Worm (Caenorhabditis elegans) whole organism, L3 larva: Measurements from ENCODE around the gene sgk-1.
"Not testable (repeated sequence)": the region's sequence is repeated elsewhere in the genome, so short reads cannot be mapped to it uniquely, and the experiment has no call there.

ENCODE experiments used
- ceh-28 ChIP-seq: fragments of 150-350 bp; optimal IDR thresholded peaks from 2 replicates; lab custom pipeline; 2014; ENCODE audit warnings: missing biosample characterization, missing genetic modification reagents, missing genetic modification characterization
- ceh-82 ChIP-seq: fragments of 150-350 bp; optimal IDR thresholded peaks from 2 replicates; lab custom pipeline; 2014; ENCODE audit warnings: missing biosample characterization, missing genetic modification characterization
- fos-1 ChIP-seq: fragments of 150-350 bp; optimal IDR thresholded peaks from 2 replicates; lab custom pipeline; 2014; ENCODE audit warnings: missing biosample characterization, missing genetic modification characterization
- zag-1 ChIP-seq: fragments of 150-350 bp; optimal IDR thresholded peaks from 2 replicates; lab custom pipeline; 2014; ENCODE audit warnings: missing biosample characterization, missing genetic modification characterization

DNA sequence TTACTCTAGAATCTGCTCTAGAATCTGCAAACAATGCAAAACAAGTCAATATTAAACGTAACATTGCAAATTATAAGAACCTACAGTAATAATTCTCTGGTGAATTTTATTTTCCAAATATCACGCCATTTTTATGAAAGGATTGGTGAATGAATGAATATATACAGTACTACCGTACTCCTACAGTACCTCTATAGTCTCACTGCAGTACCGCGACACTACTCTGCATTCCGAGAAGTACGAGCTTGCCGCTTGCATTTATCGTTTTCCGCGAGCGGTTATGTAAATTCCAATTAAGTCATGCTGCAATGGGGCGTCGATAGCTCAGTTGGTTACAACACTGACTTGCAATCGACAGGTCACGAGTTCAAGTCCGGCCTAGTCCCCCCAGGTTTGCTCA, 49.6 kb downstream of the sgk-1 start, which contains the start of gene F23A7.4:
- not testable (repeated sequence) for TF ChIP-seq zag-1, ceh-82, fos-1, ceh-28 (tag; lab: Kevin White, UChicago)
